Worm (Caenorhabditis elegans) whole organism, young adult: ENCODE results near the gene K01H12.4.

Experiments
- C06A6.2 ChIP-seq: fragments of 200-800 bp; sonication (Bioruptor generic); conservative IDR thresholded peaks from 2 replicates; pipeline ENCODE4 v1.3.6; 2022; ENCODE audit warnings: missing genetic modification characterization, missing compliant biosample characterization
- F23B12.7 ChIP-seq: sonication (generic microtip); optimal IDR thresholded peaks from 2 replicates; lab custom pipeline; 2017; ENCODE audit warnings: missing genetic modification characterization, mild to moderate bottlenecking, missing compliant biosample characterization, antibody characterized with exemption, moderate library complexity; ENCODE audit not compliant: insufficient read depth
- K11D2.4 ChIP-seq: fragments of 200-800 bp; sonication (Bioruptor generic); IDR thresholded peaks from 2 replicates; pipeline ENCODE4 v1.3.6; 2022; ENCODE audit warnings: missing genetic modification reagents, missing genetic modification characterization, missing compliant biosample characterization
- K12H6.12 ChIP-seq: fragments of 200-800 bp; sonication (Bioruptor generic); optimal IDR thresholded peaks from 2 replicates; lab custom pipeline; 2018; ENCODE audit warnings: mild to moderate bottlenecking, missing genetic modification characterization, missing compliant biosample characterization
- T26A5.8 ChIP-seq: sonication (generic microtip); optimal IDR thresholded peaks from 2 replicates; lab custom pipeline; 2016; ENCODE audit warnings: missing genetic modification characterization, missing compliant biosample characterization
- attf-5 ChIP-seq: fragments of 200-800 bp; sonication (Bioruptor generic); optimal IDR thresholded peaks from 2 replicates; lab custom pipeline; 2018; ENCODE audit warnings: mild to moderate bottlenecking, missing genetic modification characterization, missing compliant biosample characterization
- cebp-1 ChIP-seq, 2 experiments: fragments of 200-800 bp in 1 of 2; sonication (Bioruptor generic) in 1 of 2; sonication (generic microtip) in 1 of 2; IDR thresholded peaks in 1 of 2; optimal IDR thresholded peaks in 1 of 2; 2 replicates each; pipeline versions ENCODE4 v1.3.6 to Lab custom; 2017 to 2022; ENCODE audit warnings: missing compliant biosample characterization in 2 of 2, missing genetic modification characterization in 2 of 2, mild to moderate bottlenecking in 1 of 2, missing genetic modification reagents in 1 of 2, moderate library complexity in 1 of 2
- ceh-27 ChIP-seq: fragments of 200-800 bp; sonication (Bioruptor generic); optimal IDR thresholded peaks from 2 replicates; lab custom pipeline; 2018; ENCODE audit warnings: mild to moderate bottlenecking, missing genetic modification characterization, moderate library complexity, missing compliant biosample characterization
- ceh-58 ChIP-seq: fragments of 200-800 bp; sonication (Bioruptor generic); IDR thresholded peaks from 2 replicates; pipeline ENCODE4 v1.3.6; 2022; ENCODE audit warnings: missing genetic modification characterization, missing compliant biosample characterization
- chd-7 ChIP-seq: sonication (generic microtip); optimal IDR thresholded peaks from 2 replicates; lab custom pipeline; 2016; ENCODE audit warnings: mild to moderate bottlenecking, missing genetic modification characterization, moderate library complexity, missing compliant biosample characterization
- dox-1 ChIP-seq: fragments of 200-800 bp; sonication (Bioruptor generic); IDR thresholded peaks from 2 replicates; pipeline ENCODE4 v1.3.6; 2022; ENCODE audit warnings: missing genetic modification reagents, missing genetic modification characterization, missing compliant biosample characterization
- egl-44 ChIP-seq: fragments of 200-800 bp; sonication (Bioruptor generic); IDR thresholded peaks from 2 replicates; pipeline ENCODE4 v1.3.6; 2022; ENCODE audit warnings: missing genetic modification reagents, missing genetic modification characterization, missing compliant biosample characterization
- egrh-3 ChIP-seq: fragments of 200-800 bp; sonication (Bioruptor generic); IDR thresholded peaks from 2 replicates; pipeline ENCODE4 v1.3.6; 2022; ENCODE audit warnings: missing genetic modification reagents, missing genetic modification characterization, missing compliant biosample characterization
- him-1 ChIP-seq: sonication (generic microtip); optimal IDR thresholded peaks from 2 replicates; lab custom pipeline; 2016; ENCODE audit warnings: missing genotype, missing genetic modification reagents, missing genetic modification characterization, missing compliant biosample characterization
- hlh-26 ChIP-seq: fragments of 200-800 bp; sonication (Bioruptor generic); conservative IDR thresholded peaks from 2 replicates; pipeline ENCODE4 v1.3.6; 2022; ENCODE audit warnings: missing genetic modification reagents, missing genetic modification characterization, missing compliant biosample characterization
- hmg-1.2 ChIP-seq: fragments of 200-800 bp; sonication (Bioruptor generic); IDR thresholded peaks from 2 replicates; pipeline ENCODE4 v1.3.6; 2022; ENCODE audit warnings: missing genetic modification reagents, missing genetic modification characterization, missing compliant biosample characterization
- let-607 ChIP-seq, 2 experiments: fragments of 200-800 bp in 1 of 2; sonication (Bioruptor generic) in 1 of 2; sonication (generic microtip) in 1 of 2; optimal IDR thresholded peaks; 2 replicates each; lab custom pipeline; 2016 to 2018; ENCODE audit warnings: mild to moderate bottlenecking in 2 of 2, missing compliant biosample characterization in 2 of 2, missing genetic modification characterization in 2 of 2, moderate library complexity in 2 of 2, missing genotype in 1 of 2
- lin-40 ChIP-seq: sonication (generic microtip); optimal IDR thresholded peaks from 2 replicates; lab custom pipeline; 2016; ENCODE audit warnings: missing genetic modification characterization, mild to moderate bottlenecking, missing compliant biosample characterization, missing genotype, missing genetic modification reagents
- lin-54 ChIP-seq: fragments of 200-800 bp; sonication (Bioruptor generic); optimal IDR thresholded peaks from 2 replicates; lab custom pipeline; 2018; ENCODE audit warnings: mild to moderate bottlenecking, missing genetic modification characterization, missing compliant biosample characterization
- madf-6 ChIP-seq: fragments of 200-800 bp; sonication (Bioruptor generic); IDR thresholded peaks from 2 replicates; pipeline ENCODE4 v1.3.6; 2022; ENCODE audit warnings: missing genetic modification reagents, missing genetic modification characterization, missing compliant biosample characterization
- mel-28 ChIP-seq: sonication (generic microtip); optimal IDR thresholded peaks from 2 replicates; lab custom pipeline; 2016; ENCODE audit warnings: borderline replicate concordance, mild to moderate bottlenecking, missing genetic modification characterization, missing compliant biosample characterization
- nfya-1 ChIP-seq: sonication (generic microtip); optimal IDR thresholded peaks from 2 replicates; lab custom pipeline; 2017; ENCODE audit warnings: antibody characterized with exemption, missing compliant biosample characterization, missing genetic modification characterization, borderline replicate concordance; ENCODE audit not compliant: insufficient read depth
- nfyb-1 ChIP-seq: fragments of 200-800 bp; sonication (Bioruptor generic); IDR thresholded peaks from 2 replicates; pipeline ENCODE4 v1.3.6; 2022; ENCODE audit warnings: missing genetic modification reagents, missing genetic modification characterization, missing compliant biosample characterization
- nhr-80 ChIP-seq: sonication (generic microtip); optimal IDR thresholded peaks from 2 replicates; lab custom pipeline; 2016; ENCODE audit warnings: missing genetic modification characterization, missing compliant biosample characterization
- repo-1 ChIP-seq: sonication (generic microtip); optimal IDR thresholded peaks from 2 replicates; lab custom pipeline; 2017; ENCODE audit warnings: mild to moderate bottlenecking, missing genetic modification characterization, missing compliant biosample characterization
- snpc-1.1 ChIP-seq: sonication (generic microtip); optimal IDR thresholded peaks from 2 replicates; lab custom pipeline; 2017; ENCODE audit warnings: missing genetic modification characterization, mild to moderate bottlenecking, missing compliant biosample characterization, antibody characterized with exemption, moderate library complexity, missing genotype, missing genetic modification reagents; ENCODE audit not compliant: insufficient read depth
- snpc-3.4 ChIP-seq: sonication (generic microtip); optimal IDR thresholded peaks from 2 replicates; lab custom pipeline; 2017; ENCODE audit warnings: missing genetic modification characterization, mild to moderate bottlenecking, missing compliant biosample characterization, antibody characterized with exemption, moderate library complexity, missing genotype, missing genetic modification reagents
- snpc-4 ChIP-seq, 5 experiments: fragments of 150-350 bp in 1 of 5; sonication (generic microtip) in 4 of 5; optimal IDR thresholded peaks; 2 replicates each; lab custom pipeline; 2014 to 2018; ENCODE audit warnings: missing genetic modification characterization in 5 of 5, missing biosample characterization in 3 of 5, antibody characterized with exemption in 2 of 5, mild to moderate bottlenecking in 2 of 5, missing compliant biosample characterization in 2 of 5, missing genotype in 2 of 5, moderate library complexity in 2 of 5, missing genetic modification reagents in 1 of 5
- somi-1 ChIP-seq: fragments of 200-800 bp; sonication (Bioruptor generic); optimal IDR thresholded peaks from 2 replicates; lab custom pipeline; 2018; ENCODE audit warnings: mild to moderate bottlenecking, missing genetic modification characterization, missing compliant biosample characterization
- unc-130 ChIP-seq: sonication (generic microtip); optimal IDR thresholded peaks from 2 replicates; lab custom pipeline; 2016; ENCODE audit warnings: missing genetic modification reagents, missing genetic modification characterization, missing compliant biosample characterization
- ztf-18 ChIP-seq: sonication (generic microtip); optimal IDR thresholded peaks from 2 replicates; lab custom pipeline; 2016; ENCODE audit warnings: missing genotype, mild to moderate bottlenecking, missing genetic modification characterization, missing compliant biosample characterization
- ztf-22 ChIP-seq: fragments of 200-800 bp; sonication (Bioruptor generic); optimal IDR thresholded peaks from 2 replicates; lab custom pipeline; 2018; ENCODE audit warnings: mild to moderate bottlenecking, missing genetic modification characterization, moderate library complexity, missing compliant biosample characterization
- ztf-26 ChIP-seq: sonication (generic microtip); optimal IDR thresholded peaks from 2 replicates; lab custom pipeline; 2017; ENCODE audit warnings: missing genetic modification characterization, missing compliant biosample characterization

The K01H12.4 gene

DNA sequence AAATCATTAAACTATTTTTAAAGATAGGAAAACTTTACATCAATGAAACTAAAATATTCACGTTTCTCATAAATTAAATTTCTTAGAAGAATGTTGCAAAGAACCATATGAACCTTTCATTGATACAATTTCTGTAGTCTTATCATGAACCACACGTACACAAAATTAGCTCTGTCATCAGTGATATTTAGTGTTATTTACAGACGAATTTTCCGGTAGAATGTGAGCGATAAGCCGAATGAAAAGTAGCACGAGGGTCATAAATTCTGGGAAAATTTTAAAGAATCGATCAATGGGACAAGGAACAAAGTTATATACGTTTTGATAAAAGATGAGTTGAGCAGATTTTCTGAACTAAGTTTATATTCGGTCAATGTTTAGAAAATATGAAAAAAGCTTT lies 36.3 kb upstream of the K01H12.4 start:
- no peak for TF ChIP-seq nfya-1 (tag; lab: Kevin White, UChicago)
- no peak for TF ChIP-seq cebp-1 (GFP tag; IDR thresholded peaks at IDR 0.05; lab: Robert Waterston, UW)
- TF ChIP-seq cebp-1 (tag; optimal IDR thresholded peaks at IDR 0.05; lab: Kevin White, UChicago): peak; percentile 9
- peak; percentile 56 for TF ChIP-seq nhr-80 (tag; lab: Kevin White, UChicago)
- TF ChIP-seq nfyb-1 (GFP tag; lab: Robert Waterston, UW): 0 out of 2 replicates have a peak, but pooled peaks have one; percentile 25
- no peak for TF ChIP-seq hlh-26
- no peak for TF ChIP-seq ztf-26 (tag; lab: Kevin White, UChicago)
- TF ChIP-seq egrh-3 (GFP tag; lab: Robert Waterston, UW): no peak

DNA sequence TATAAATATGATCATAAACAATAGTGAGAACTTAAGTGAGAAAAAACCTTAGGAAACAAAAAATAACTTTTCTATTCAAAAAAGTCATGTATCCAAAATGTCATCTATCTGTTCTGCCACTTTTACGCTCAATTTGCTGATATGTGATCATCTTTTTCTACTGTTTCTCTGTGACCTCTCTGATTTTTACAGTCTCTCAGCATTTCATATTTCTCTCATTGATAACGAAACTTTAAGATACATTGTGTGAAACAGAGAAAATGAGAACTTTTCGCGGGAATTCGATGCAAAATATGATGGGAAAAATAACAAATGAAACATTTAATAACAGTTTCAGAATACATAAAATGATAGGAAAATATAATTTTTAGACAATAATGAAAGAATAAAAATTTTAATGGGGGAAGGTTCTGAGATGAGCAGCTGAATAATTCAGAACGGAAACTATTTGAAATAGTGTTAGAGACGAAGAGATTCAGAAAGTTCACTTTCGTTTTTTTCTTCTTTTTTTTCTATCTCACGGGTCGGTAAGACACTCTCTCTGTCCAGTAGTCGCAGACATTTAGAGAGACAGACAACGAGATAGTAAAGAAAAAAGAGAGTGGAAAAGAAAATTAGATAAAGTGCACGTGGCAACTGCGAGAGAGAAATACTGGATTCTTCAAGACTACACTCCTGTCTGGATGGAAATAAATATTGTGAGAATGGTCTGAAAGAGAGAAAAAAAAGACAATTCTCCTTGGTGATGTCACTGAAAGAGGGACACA lies 35.5 kb upstream of the K01H12.4 start:
- TF ChIP-seq ceh-27 (GFP tag; lab: Kevin White, UChicago) (peak; percentile 55), hmg-1.2 (GFP tag; lab: Robert Waterston, UW) (peak; percentile 80), egl-44 (GFP tag; lab: Robert Waterston, UW) (0 out of 2 replicates have a peak, but pooled peaks have one; percentile 35), C06A6.2 (peak; percentile 62), hlh-26 (no peak), snpc-4 (GFP tag; optimal IDR thresholded peaks at IDR 0.05; lab: Kevin White, UChicago) (no peak), snpc-4 (tag; optimal IDR thresholded peaks at IDR 0.05; lab: Kevin White, UChicago) (peak in 1 of 4 experiments; percentile 6), T26A5.8 (no peak), dox-1 (GFP tag; lab: Robert Waterston, UW) (0 out of 2 replicates have a peak, but pooled peaks have one; percentile 7), snpc-1.1 (tag; lab: Kevin White, UChicago) (no peak), F23B12.7 (tag; lab: Kevin White, UChicago) (no peak), him-1 (no peak), snpc-3.4 (tag; lab: Kevin White, UChicago) (no peak), ztf-22 (GFP tag; lab: Kevin White, UChicago) (peak; percentile 59), cebp-1 (GFP tag; IDR thresholded peaks at IDR 0.05; lab: Robert Waterston, UW) (peak; percentile 28; the same call in 1 of the 2 replicates), cebp-1 (tag; optimal IDR thresholded peaks at IDR 0.05; lab: Kevin White, UChicago) (peak; percentile 64), lin-40 (peak; percentile 80), lin-54 (peak; percentile 15), nhr-80 (tag; lab: Kevin White, UChicago) (peak; percentile 79), attf-5 (peak; percentile 68), K12H6.12 (tag; lab: Kevin White, UChicago) (peak; percentile 29), chd-7 (tag; lab: Kevin White, UChicago) (peak; percentile 42), let-607 (tag; optimal IDR thresholded peaks at IDR 0.05; lab: Kevin White, UChicago) (peak in 1 of 2 experiments; percentile 69), ztf-18 (tag; lab: Kevin White, UChicago) (no peak), somi-1 (GFP tag; lab: Kevin White, UChicago) (peak; percentile 83), mel-28 (tag; lab: Kevin White, UChicago) (no peak), K11D2.4 (GFP tag; lab: Robert Waterston, UW) (peak; percentile 71; the same call in 1 of the 2 replicates)

DNA sequence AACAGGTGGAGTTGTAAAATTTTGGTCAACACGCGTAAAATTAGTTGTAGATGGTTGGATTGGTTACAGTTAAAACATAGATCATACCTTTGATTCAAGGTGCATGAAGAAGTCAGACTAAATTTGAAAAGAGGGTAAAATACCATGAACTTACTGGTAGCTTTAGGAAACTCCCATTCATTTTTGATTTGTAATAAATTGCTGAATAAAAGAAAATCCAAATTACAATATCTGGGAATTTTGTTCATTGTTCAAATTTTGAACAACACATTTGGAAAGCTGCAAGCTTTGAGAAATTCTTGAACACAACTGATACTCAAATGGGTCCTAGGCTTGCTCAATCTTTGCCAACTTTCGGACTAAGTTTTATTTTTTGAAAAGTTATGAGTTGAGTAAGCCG lies 34.9 kb upstream of the K01H12.4 start:
- TF ChIP-seq ceh-58 (GFP tag; lab: Robert Waterston, UW) (no peak), madf-6 (no peak), unc-130 (GFP tag; lab: Kevin White, UChicago) (no peak), nfya-1 (tag; lab: Kevin White, UChicago) (no peak), repo-1 (tag; lab: Kevin White, UChicago) (no peak)
